In genomic region chr3L:2166776-2167175, dm6 we compare ENCODE assay signal across 3 fruit fly cellular contexts.
TF ChIP-seq lines count a peak whose summit lies in the region.

No protein-coding gene starts in this region.

- peak; percentile 44 for TF ChIP-seq CTCF in whole organism, embryonic (GFP tag; optimal IDR thresholded peaks at IDR 0.05; lab: Kevin White, UChicago)

TF ChIP-seq in whole organism, adult, 20 proteins besides CTCF, POLR2A, EP300 and RAD21:
- TF ChIP-seq bab1 (GFP tag; optimal IDR thresholded peaks at IDR 0.05; lab: Kevin White, UChicago): peak; percentile 10
- no peak for TF ChIP-seq pad (GFP tag; optimal IDR thresholded peaks at IDR 0.05; lab: Kevin White, UChicago)

TF ChIP-seq in whole organism, embryonic, 481 proteins besides CTCF, POLR2A, EP300 and RAD21 (continues in another document):
- TF ChIP-seq CG32532 (GFP tag; IDR thresholded peaks at IDR 0.05; lab: Robert Waterston, UW) (no peak), CG12391 (tag; optimal IDR thresholded peaks at IDR 0.05; lab: Kevin White, UChicago) (no peak), CG1529 (GFP tag; optimal IDR thresholded peaks at IDR 0.05; lab: Kevin White, UChicago) (no peak), lmd (GFP tag; IDR thresholded peaks at IDR 0.05; lab: Robert Waterston, UW) (no peak), CG4820 (GFP tag; optimal IDR thresholded peaks at IDR 0.05; lab: Kevin White, UChicago) (no peak), Asciz (GFP tag; optimal IDR thresholded peaks at IDR 0.05; lab: Kevin White, UChicago) (no peak), Lhr (GFP tag; optimal IDR thresholded peaks at IDR 0.05; lab: Kevin White, UChicago) (no peak), lola (GFP tag; optimal IDR thresholded peaks at IDR 0.05; lab: Kevin White, UChicago) (peak in 1 of 3 experiments; percentile 38), Sox102F (GFP tag; optimal IDR thresholded peaks at IDR 0.05; lab: Kevin White, UChicago) (no peak), CG6175 (GFP tag; IDR thresholded peaks at IDR 0.05; lab: Robert Waterston, UW) (no peak), CG3995 (GFP tag; optimal IDR thresholded peaks at IDR 0.05; lab: Kevin White, UChicago) (peak; percentile 80), CG10543 (GFP tag; optimal IDR thresholded peaks at IDR 0.05; lab: Kevin White, UChicago) (no peak), ci (GFP tag; IDR thresholded peaks at IDR 0.05; lab: Robert Waterston, UW) (no peak), tin (GFP tag; optimal IDR thresholded peaks at IDR 0.05; lab: Kevin White, UChicago) (no peak), toy (GFP tag; IDR thresholded peaks at IDR 0.05; lab: Robert Waterston, UW) (no peak), h (optimal IDR thresholded peaks at IDR 0.05; lab: Kevin White, UChicago) (no peak), sd (tag; optimal IDR thresholded peaks at IDR 0.05; lab: Kevin White, UChicago) (peak; percentile 93), CG17385 (GFP tag; optimal IDR thresholded peaks at IDR 0.05; lab: Kevin White, UChicago) (no peak), chif (GFP tag; optimal IDR thresholded peaks at IDR 0.05; lab: Kevin White, UChicago) (no peak), CG18262 (tag; optimal IDR thresholded peaks at IDR 0.05; lab: Kevin White, UChicago) (no peak), CG8359 (GFP tag; optimal IDR thresholded peaks at IDR 0.05; lab: Kevin White, UChicago; ENCODE audit: borderline replicate concordance) (no peak), CG1602 (GFP tag; optimal IDR thresholded peaks at IDR 0.05; lab: Kevin White, UChicago) (no peak), bcd (GFP tag; optimal IDR thresholded peaks at IDR 0.05; lab: Kevin White, UChicago) (no peak), Mes4 (GFP tag; optimal IDR thresholded peaks at IDR 0.05; lab: Kevin White, UChicago) (no peak), PHDP (tag; optimal IDR thresholded peaks at IDR 0.05; lab: Kevin White, UChicago) (no peak), CG8290 (GFP tag; optimal IDR thresholded peaks at IDR 0.05; lab: Kevin White, UChicago) (no peak), CG8290 (tag; optimal IDR thresholded peaks at IDR 0.05; lab: Kevin White, UChicago) (peak in 1 of 2 experiments; percentile 32), CG7357 (GFP tag; IDR thresholded peaks at IDR 0.05; lab: Robert Waterston, UW) (no peak), CkIIα-i1 (GFP tag; IDR thresholded peaks at IDR 0.05; lab: Robert Waterston, UW) (no peak), CG13775 (GFP tag; optimal IDR thresholded peaks at IDR 0.05; lab: Kevin White, UChicago) (no peak), Atf3 (GFP tag; optimal IDR thresholded peaks at IDR 0.05; lab: Kevin White, UChicago) (no peak), CG10462 (GFP tag; optimal IDR thresholded peaks at IDR 0.05; lab: Kevin White, UChicago) (no peak), chn (GFP tag; optimal IDR thresholded peaks at IDR 0.05; lab: Kevin White, UChicago) (no peak), dpn (GFP tag; optimal IDR thresholded peaks at IDR 0.05; lab: Kevin White, UChicago) (no peak), CG7987 (GFP tag; optimal IDR thresholded peaks at IDR 0.05; lab: Kevin White, UChicago) (no peak), CG1603 (tag; optimal IDR thresholded peaks at IDR 0.05; lab: Kevin White, UChicago) (no peak), HmgZ (tag; optimal IDR thresholded peaks at IDR 0.05; lab: Kevin White, UChicago) (peak; percentile 4), Taf1 (GFP tag; IDR thresholded peaks at IDR 0.05; lab: Robert Waterston, UW) (no peak), CG7372 (GFP tag; IDR thresholded peaks at IDR 0.05; lab: Robert Waterston, UW) (no peak), vvl (GFP tag; IDR thresholded peaks at IDR 0.05; lab: Robert Waterston, UW) (peak; percentile 88), CG9932 (GFP tag; IDR thresholded peaks at IDR 0.05; lab: Robert Waterston, UW) (no peak), CG7786 (GFP tag; optimal IDR thresholded peaks at IDR 0.05; lab: Kevin White, UChicago) (no peak), CG1832 (GFP tag; optimal IDR thresholded peaks at IDR 0.05; lab: Kevin White, UChicago) (no peak), CG34224 (GFP tag; IDR thresholded peaks at IDR 0.05; lab: Robert Waterston, UW; ENCODE audit: partially characterized antibody) (0 out of 3 replicates have a peak, but pooled peaks have one; percentile 21), CG6813 (GFP tag; optimal IDR thresholded peaks at IDR 0.05; lab: Kevin White, UChicago) (no peak), CG10147 (GFP tag; optimal IDR thresholded peaks at IDR 0.05; lab: Kevin White, UChicago) (no peak), pzg (GFP tag; optimal IDR thresholded peaks at IDR 0.05; lab: Kevin White, UChicago) (no peak)

TF ChIP-seq in whole organism, wandering third instar larva, 38 proteins besides CTCF, POLR2A, EP300 and RAD21:
- TF ChIP-seq Abd-B (GFP tag; optimal IDR thresholded peaks at IDR 0.05; lab: Kevin White, UChicago): no peak
- TF ChIP-seq Myc (optimal IDR thresholded peaks at IDR 0.05; lab: Kevin White, UChicago): peak; percentile 41
- peak; percentile 44 for TF ChIP-seq Dif (GFP tag; optimal IDR thresholded peaks at IDR 0.05; lab: Kevin White, UChicago; ENCODE audit: partially characterized antibody)
- TF ChIP-seq dsf (GFP tag; optimal IDR thresholded peaks at IDR 0.05; lab: Kevin White, UChicago; ENCODE audit: borderline replicate concordance): no peak
- TF ChIP-seq ey (GFP tag; optimal IDR thresholded peaks at IDR 0.05; lab: Kevin White, UChicago): no peak
- TF ChIP-seq Hr78 (GFP tag; optimal IDR thresholded peaks at IDR 0.05; lab: Kevin White, UChicago): no peak
- TF ChIP-seq sage (GFP tag; optimal IDR thresholded peaks at IDR 0.05; lab: Kevin White, UChicago): no peak
- peak; percentile 49 for TF ChIP-seq N (GFP tag; optimal IDR thresholded peaks at IDR 0.05; lab: Kevin White, UChicago)
- TF ChIP-seq Vsx2 (GFP tag; optimal IDR thresholded peaks at IDR 0.05; lab: Kevin White, UChicago; ENCODE audit: partially characterized antibody): peak; percentile 55
- no peak for TF ChIP-seq OdsH (GFP tag; optimal IDR thresholded peaks at IDR 0.05; lab: Kevin White, UChicago)
- TF ChIP-seq fru (GFP tag; optimal IDR thresholded peaks at IDR 0.05; lab: Kevin White, UChicago): no peak
